Worm (Caenorhabditis elegans) whole organism, L1 larva: Measurements from ENCODE around the gene F20B10.3.

Experiments used
- C04F5.9 ChIP-seq: sonication (generic microtip); optimal IDR thresholded peaks from 2 replicates; lab custom pipeline; 2016; ENCODE audit warnings: missing genetic modification characterization, missing compliant biosample characterization
- ceh-63 ChIP-seq: fragments of 200-800 bp; sonication (Bioruptor generic); optimal IDR thresholded peaks from 2 replicates; lab custom pipeline; 2018; ENCODE audit warnings: mild to moderate bottlenecking, missing genetic modification characterization, missing compliant biosample characterization
- ceh-82 ChIP-seq, 3 experiments: fragments of 150-350 bp in 1 of 3; sonication (generic microtip) in 2 of 3; optimal IDR thresholded peaks; 2 replicates each; lab custom pipeline; 2014 to 2017; ENCODE audit warnings: missing biosample characterization in 3 of 3, missing genetic modification characterization in 3 of 3
- ceh-88 ChIP-seq: fragments of 200-800 bp; sonication (Bioruptor generic); IDR thresholded peaks from 2 replicates; pipeline ENCODE4 v1.3.6; 2022; ENCODE audit warnings: missing genetic modification characterization, missing compliant biosample characterization
- efl-1 ChIP-seq, 4 experiments: fragments of 150-350 bp; optimal IDR thresholded peaks in 3 of 4; peaks in 1 of 4; 1 replicate in 1 of 4; 2 replicates in 3 of 4; lab custom pipeline; 2014; ENCODE audit warnings: missing biosample characterization in 2 of 4, missing genetic modification characterization in 2 of 4, missing genetic modification reagents in 2 of 4
- efl-3 ChIP-seq: fragments of 200-800 bp; sonication (Bioruptor generic); optimal IDR thresholded peaks from 2 replicates; lab custom pipeline; 2018; ENCODE audit warnings: mild to moderate bottlenecking, missing genetic modification characterization, missing compliant biosample characterization
- elt-3 ChIP-seq, 6 experiments: fragments of 150-350 bp in 1 of 6; sonication (generic microtip); optimal IDR thresholded peaks; 2 replicates each; lab custom pipeline; 2017 to 2018; ENCODE audit warnings: missing biosample characterization in 6 of 6, missing genetic modification characterization in 6 of 6, inconsistent platforms in 1 of 6
- fkh-8 ChIP-seq: sonication (generic microtip); optimal IDR thresholded peaks from 2 replicates; lab custom pipeline; 2016; ENCODE audit warnings: mild to moderate bottlenecking, missing genetic modification characterization, missing compliant biosample characterization
- hlh-17 ChIP-seq: fragments of 200-800 bp; sonication (Bioruptor generic); optimal IDR thresholded peaks from 2 replicates; lab custom pipeline; 2018; ENCODE audit warnings: missing genetic modification characterization, mild to moderate bottlenecking, missing compliant biosample characterization, moderate library complexity, borderline replicate concordance
- irx-1 ChIP-seq: sonication (generic microtip); optimal IDR thresholded peaks from 2 replicates; lab custom pipeline; 2016; ENCODE audit warnings: missing genetic modification characterization, missing compliant biosample characterization
- lin-14 ChIP-seq: fragments of 200-800 bp; sonication (Bioruptor generic); optimal IDR thresholded peaks from 2 replicates; lab custom pipeline; 2018; ENCODE audit warnings: mild to moderate bottlenecking, missing genetic modification characterization, moderate library complexity, missing compliant biosample characterization
- lsy-2 ChIP-seq, 2 experiments: fragments of 150-350 bp; optimal IDR thresholded peaks; 2 replicates each; lab custom pipeline; 2014; ENCODE audit warnings: missing biosample characterization in 2 of 2, missing genetic modification characterization in 2 of 2
- mdl-1 ChIP-seq, 2 experiments: fragments of 150-350 bp; optimal IDR thresholded peaks; 2 replicates each; lab custom pipeline; 2014 to 2017; ENCODE audit warnings: missing biosample characterization in 2 of 2, missing genetic modification characterization in 2 of 2, inconsistent platforms in 1 of 2
- mep-1 ChIP-seq: fragments of 150-350 bp; optimal IDR thresholded peaks from 2 replicates; lab custom pipeline; 2014; ENCODE audit warnings: missing biosample characterization, missing genetic modification characterization
- nhr-19 ChIP-seq: fragments of 200-800 bp; sonication (Bioruptor generic); conservative IDR thresholded peaks from 2 replicates; pipeline ENCODE4 v1.3.6; 2022; ENCODE audit warnings: missing genetic modification characterization, missing compliant biosample characterization
- nhr-47 ChIP-seq: sonication (generic microtip); optimal IDR thresholded peaks from 2 replicates; lab custom pipeline; 2016; ENCODE audit warnings: mild to moderate bottlenecking, missing genetic modification characterization, moderate library complexity, missing compliant biosample characterization
- nhr-71 ChIP-seq: sonication (generic microtip); optimal IDR thresholded peaks from 2 replicates; lab custom pipeline; 2016; ENCODE audit warnings: mild to moderate bottlenecking, missing genetic modification characterization, moderate library complexity, missing compliant biosample characterization
- nhr-84 ChIP-seq: sonication (generic microtip); optimal IDR thresholded peaks from 2 replicates; lab custom pipeline; 2017; ENCODE audit warnings: missing biosample characterization, missing genetic modification characterization
- nhr-85 ChIP-seq: sonication (generic microtip); peaks from one replicate; lab custom pipeline; 2016; ENCODE audit warnings: missing genetic modification characterization, inconsistent platforms, missing compliant biosample characterization
- pag-3 ChIP-seq: sonication (generic microtip); optimal IDR thresholded peaks from 2 replicates; lab custom pipeline; 2017; ENCODE audit warnings: missing genetic modification characterization, mild to moderate bottlenecking, missing compliant biosample characterization, antibody characterized with exemption, borderline replicate concordance; ENCODE audit not compliant: insufficient read depth
- pax-3 ChIP-seq: fragments of 200-800 bp; sonication (Bioruptor generic); optimal IDR thresholded peaks from 2 replicates; lab custom pipeline; 2018; ENCODE audit warnings: mild to moderate bottlenecking, missing genetic modification characterization, moderate library complexity, missing compliant biosample characterization
- snpc-4 ChIP-seq: fragments of 150-350 bp; optimal IDR thresholded peaks from 2 replicates; lab custom pipeline; 2014; ENCODE audit warnings: missing biosample characterization, missing genetic modification characterization
- sox-4 ChIP-seq: sonication (generic microtip); optimal IDR thresholded peaks from 2 replicates; lab custom pipeline; 2016; ENCODE audit warnings: missing genetic modification characterization, missing compliant biosample characterization
- tlp-1 ChIP-seq: fragments of 150-350 bp; optimal IDR thresholded peaks from 2 replicates; lab custom pipeline; 2014; ENCODE audit warnings: missing biosample characterization, missing genetic modification characterization
- unc-98 ChIP-seq: fragments of 200-800 bp; sonication (Bioruptor generic); IDR thresholded peaks from 2 replicates; pipeline ENCODE4 v1.3.6; 2022; ENCODE audit warnings: missing genetic modification characterization, missing compliant biosample characterization
- vab-15 ChIP-seq: sonication (generic microtip); optimal IDR thresholded peaks from 2 replicates; lab custom pipeline; 2017; ENCODE audit warnings: missing genotype, mild to moderate bottlenecking, missing genetic modification characterization, missing compliant biosample characterization
- ztf-4 ChIP-seq: fragments of 150-350 bp; optimal IDR thresholded peaks from 2 replicates; lab custom pipeline; 2014; ENCODE audit warnings: missing biosample characterization, missing genetic modification characterization

The F20B10.3 gene

ce11 chrIV:12124314-12125084, 43.5 kb upstream of the F20B10.3 start, which contains the start of gene dhhc-6:
Gene dhhc-6 (plus strand): TSS chrIV:12124952.
- TF ChIP-seq pax-3 (tag; lab: Kevin White, UChicago) (no peak), nhr-84 (tag; lab: Kevin White, UChicago) (no peak), sox-4 (tag; lab: Kevin White, UChicago) (no peak)

ce11 chrIV:12126740-12127472, 41.1 kb upstream of the F20B10.3 start:
- TF ChIP-seq nhr-71 (tag; lab: Kevin White, UChicago) = peak; percentile 26
- peak; percentile 51 for TF ChIP-seq lin-14 (GFP tag; lab: Kevin White, UChicago)
- no peak for TF ChIP-seq unc-98
- TF ChIP-seq fkh-8 (tag; lab: Kevin White, UChicago) = peak; percentile 55
- peak; percentile 27 for TF ChIP-seq nhr-47
- peak; percentile 2 for TF ChIP-seq mep-1
- TF ChIP-seq nhr-19 (GFP tag; lab: Robert Waterston, UW) = no peak
- no peak for TF ChIP-seq vab-15 (tag; lab: Kevin White, UChicago)
- TF ChIP-seq ceh-88 (GFP tag; lab: Robert Waterston, UW) = no peak

ce11 chrIV:12127838-12128237, 40.2 kb upstream of the F20B10.3 start:
- TF ChIP-seq ceh-82 (tag; optimal IDR thresholded peaks at IDR 0.05; lab: Kevin White, UChicago) = peak in 1 of 3 experiments; percentile 10
- no peak for TF ChIP-seq efl-1 (optimal IDR thresholded peaks at IDR 0.05; lab: Kevin White, UChicago)
- TF ChIP-seq efl-1 (GFP tag; optimal IDR thresholded peaks at IDR 0.05 in 1 of 2; lab: Kevin White, UChicago) = peak in 1 of 2 experiments; percentile 76
- TF ChIP-seq snpc-4 (tag; lab: Kevin White, UChicago) = no peak
- peak; percentile 60 for TF ChIP-seq lin-14 (GFP tag; lab: Kevin White, UChicago)
- peak; percentile 60 for TF ChIP-seq nhr-85 (tag; lab: Kevin White, UChicago)
- TF ChIP-seq lsy-2 (tag; optimal IDR thresholded peaks at IDR 0.05; lab: Kevin White, UChicago) = peak in 1 of 2 experiments; percentile 48
- TF ChIP-seq tlp-1 (tag; lab: Kevin White, UChicago) = no peak
- TF ChIP-seq mdl-1 (tag; optimal IDR thresholded peaks at IDR 0.05; lab: Kevin White, UChicago) = peak in 1 of 2 experiments; percentile 26
- TF ChIP-seq hlh-17 (GFP tag; lab: Kevin White, UChicago) = no peak

- no peak for TF ChIP-seq ztf-4 (tag; lab: Kevin White, UChicago)
- TF ChIP-seq C04F5.9 (tag; lab: Kevin White, UChicago) = no peak
- peak; percentile 23 for TF ChIP-seq mep-1
- TF ChIP-seq lin-14 (GFP tag; lab: Kevin White, UChicago) = peak; percentile 23
- no peak for TF ChIP-seq tlp-1 (tag; lab: Kevin White, UChicago)
- TF ChIP-seq lsy-2 (tag; optimal IDR thresholded peaks at IDR 0.05; lab: Kevin White, UChicago) = peak in 1 of 2 experiments; percentile 9
- TF ChIP-seq nhr-47 = peak; percentile 16
- peak; percentile 14 for TF ChIP-seq nhr-85 (tag; lab: Kevin White, UChicago)
Measured at ce11 chrIV:12128708-12129107, 39.3 kb upstream of the F20B10.3 start.

ce11 chrIV:12129204-12129603, 38.8 kb upstream of the F20B10.3 start, which contains the start of gene lin-24:
Gene lin-24 (plus strand): TSS chrIV:12129504.
- TF ChIP-seq efl-3 (no peak), irx-1 (tag; lab: Kevin White, UChicago) (no peak), efl-1 (optimal IDR thresholded peaks at IDR 0.05; lab: Kevin White, UChicago) (no peak), efl-1 (GFP tag; optimal IDR thresholded peaks at IDR 0.05 in 1 of 2; lab: Kevin White, UChicago) (peak in 1 of 2 experiments; percentile 11), ceh-82 (tag; optimal IDR thresholded peaks at IDR 0.05; lab: Kevin White, UChicago) (no peak), pag-3 (tag; lab: Kevin White, UChicago) (no peak), elt-3 (tag; optimal IDR thresholded peaks at IDR 0.05; lab: Kevin White, UChicago) (no peak), ceh-63 (no peak)
